Worm (Caenorhabditis elegans) whole organism, L4 larva: ENCODE data around the gene C47D12.5.

Experiments used
- R02D3.7 ChIP-seq: fragments of 150-350 bp; sonication (generic microtip); optimal IDR thresholded peaks from 3 replicates; lab custom pipeline; 2014; ENCODE audit warnings: missing biosample characterization, missing genetic modification characterization
- ceh-82 ChIP-seq: sonication (generic microtip); optimal IDR thresholded peaks from 2 replicates; lab custom pipeline; 2017; ENCODE audit warnings: missing biosample characterization, missing genetic modification characterization
- egl-43 ChIP-seq: fragments of 200-800 bp; sonication (Bioruptor generic); IDR thresholded peaks from 2 replicates; pipeline ENCODE4 v1.3.6; 2022; ENCODE audit warnings: missing genetic modification reagents, missing genetic modification characterization, missing compliant biosample characterization
- hif-1 ChIP-seq, 2 experiments: sonication (generic microtip); optimal IDR thresholded peaks; 2 replicates each; lab custom pipeline; 2016 to 2017; ENCODE audit warnings: missing compliant biosample characterization in 2 of 2, missing genetic modification characterization in 2 of 2, missing genetic modification reagents in 2 of 2, missing genotype in 2 of 2, mild to moderate bottlenecking in 1 of 2
- madf-5 ChIP-seq, 2 experiments: fragments of 200-800 bp; sonication (Bioruptor generic); IDR thresholded peaks; 2 replicates each; pipeline ENCODE4 v1.3.6; 2022; ENCODE audit warnings: missing compliant biosample characterization in 2 of 2, missing genetic modification characterization in 2 of 2
- mdl-1 ChIP-seq, 2 experiments: fragments of 150-350 bp in 1 of 2; sonication (generic microtip) in 1 of 2; optimal IDR thresholded peaks; 2 replicates each; lab custom pipeline; 2014 to 2017; ENCODE audit warnings: missing biosample characterization in 2 of 2, missing genetic modification characterization in 2 of 2
- mes-2 ChIP-seq: sonication (generic microtip); optimal IDR thresholded peaks from 2 replicates; lab custom pipeline; 2016; ENCODE audit warnings: missing genotype, mild to moderate bottlenecking, missing genetic modification characterization, missing compliant biosample characterization; ENCODE audit not compliant: poor library complexity, severe bottlenecking
- mxl-2 ChIP-seq: fragments of 200-800 bp; sonication (Bioruptor generic); conservative IDR thresholded peaks from 2 replicates; pipeline ENCODE4 v1.3.6; 2022; ENCODE audit warnings: missing genetic modification reagents, missing genetic modification characterization, missing compliant biosample characterization
- nhr-11 ChIP-seq: fragments of 150-350 bp; optimal IDR thresholded peaks from 2 replicates; lab custom pipeline; 2014; ENCODE audit warnings: missing biosample characterization, missing genetic modification characterization
- nhr-77 ChIP-seq: fragments of 150-350 bp; optimal IDR thresholded peaks from 2 replicates; lab custom pipeline; 2014; ENCODE audit warnings: missing biosample characterization, missing genetic modification characterization
- zfp-2 ChIP-seq: sonication (generic microtip); optimal IDR thresholded peaks from 2 replicates; lab custom pipeline; 2016; ENCODE audit warnings: mild to moderate bottlenecking, missing genetic modification characterization, missing compliant biosample characterization

- TF ChIP-seq nhr-77 (tag; lab: Kevin White, UChicago) (no peak), mes-2 (tag; lab: Kevin White, UChicago) (no peak), mdl-1 (tag; optimal IDR thresholded peaks at IDR 0.05; lab: Kevin White, UChicago) (no peak), egl-43 (no peak), mxl-2 (no peak), ceh-82 (tag; lab: Kevin White, UChicago) (no peak), nhr-11 (tag; lab: Kevin White, UChicago) (no peak), R02D3.7 (no peak), zfp-2 (tag; lab: Kevin White, UChicago) (no peak), hif-1 (tag; optimal IDR thresholded peaks at IDR 0.05; lab: Kevin White, UChicago) (no peak), madf-5 (GFP tag; IDR thresholded peaks at IDR 0.05; lab: Robert Waterston, UW) (no peak)
These were observed 28.0 kb downstream of the C47D12.5 start, which contains the start of gene nep-1 for ce11 chrII:11657079-11657478.
